Worm (Caenorhabditis elegans) whole organism, L4/young adult: ENCODE results near the gene cal-5.

Experiments
- dao-5 ChIP-seq: sonication (generic microtip); optimal IDR thresholded peaks from 2 replicates; lab custom pipeline; 2016; ENCODE audit warnings: missing genotype, missing genetic modification characterization, moderate library complexity, missing compliant biosample characterization
- him-1 ChIP-seq: sonication (generic microtip); optimal IDR thresholded peaks from 2 replicates; lab custom pipeline; 2016; ENCODE audit warnings: missing genotype, missing genetic modification reagents, missing genetic modification characterization, missing compliant biosample characterization

- no peak for TF ChIP-seq him-1 (tag; lab: Kevin White, UChicago)
- no peak for TF ChIP-seq dao-5 (tag; lab: Kevin White, UChicago)
Measured at ce11 chrX:5122791-5123414, 45.1 kb upstream of the cal-5 start.
